Worm (Caenorhabditis elegans) whole organism, L4 larva: Measurements from ENCODE around the gene dhc-4.

ENCODE experiments used
- F26F4.8 ChIP-seq: fragments of 200-800 bp; sonication (Bioruptor generic); conservative IDR thresholded peaks from 2 replicates; pipeline ENCODE4 v1.3.6; 2022; ENCODE audit warnings: missing genetic modification characterization, missing compliant biosample characterization
- F37D6.2 ChIP-seq: sonication (generic microtip); optimal IDR thresholded peaks from 2 replicates; lab custom pipeline; 2016; ENCODE audit warnings: mild to moderate bottlenecking, missing genetic modification characterization, missing compliant biosample characterization
- F44E2.7 ChIP-seq: fragments of 200-800 bp; sonication (Bioruptor generic); IDR thresholded peaks from 2 replicates; pipeline ENCODE4 v2.1.2; 2022; ENCODE audit warnings: missing genetic modification characterization, missing compliant biosample characterization
- F49E8.2 ChIP-seq: sonication (generic microtip); optimal IDR thresholded peaks from 2 replicates; lab custom pipeline; 2016; ENCODE audit warnings: missing compliant biosample characterization, mild to moderate bottlenecking, missing genetic modification characterization, borderline replicate concordance
- T20F7.1 ChIP-seq: fragments of 200-800 bp; sonication (Bioruptor generic); optimal IDR thresholded peaks from 2 replicates; lab custom pipeline; 2018; ENCODE audit warnings: mild to moderate bottlenecking, missing genetic modification characterization, missing compliant biosample characterization
- ZK546.5 ChIP-seq, 2 experiments: sonication (generic microtip); optimal IDR thresholded peaks; 2 replicates each; lab custom pipeline; 2017; ENCODE audit warnings: missing biosample characterization in 2 of 2, missing genetic modification characterization in 2 of 2
- aha-1 ChIP-seq: fragments of 150-350 bp; peaks from one replicate; lab custom pipeline; 2014; ENCODE audit warnings: missing biosample characterization, missing genetic modification characterization
- ama-1 ChIP-seq: fragments of 150-350 bp; optimal IDR thresholded peaks from 2 replicates; lab custom pipeline; 2014; ENCODE audit warnings: inconsistent platforms, mixed read lengths
- arid-1 ChIP-seq: fragments of 200-800 bp; sonication (Bioruptor generic); conservative IDR thresholded peaks from 2 replicates; pipeline ENCODE4 v1.3.6; 2022; ENCODE audit warnings: missing genetic modification reagents, missing genetic modification characterization, missing compliant biosample characterization
- attf-4 ChIP-seq: sonication (generic microtip); optimal IDR thresholded peaks from 3 replicates; lab custom pipeline; 2017; ENCODE audit warnings: missing biosample characterization, missing genetic modification characterization
- ceh-28 ChIP-seq: fragments of 150-350 bp; optimal IDR thresholded peaks from 2 replicates; lab custom pipeline; 2014; ENCODE audit warnings: missing biosample characterization, missing genetic modification reagents, missing genetic modification characterization
- ceh-32 ChIP-seq: sonication (generic microtip); optimal IDR thresholded peaks from 2 replicates; lab custom pipeline; 2016; ENCODE audit warnings: mild to moderate bottlenecking, missing genetic modification characterization, missing compliant biosample characterization; ENCODE audit not compliant: poor library complexity
- ceh-62 ChIP-seq: sonication (generic microtip); optimal IDR thresholded peaks from 2 replicates; lab custom pipeline; 2017; ENCODE audit warnings: missing biosample characterization, missing genetic modification characterization
- ces-1 ChIP-seq: fragments of 150-350 bp; sonication (generic microtip); optimal IDR thresholded peaks from 4 replicates; lab custom pipeline; 2014; ENCODE audit warnings: missing biosample characterization, missing genetic modification reagents, missing genetic modification characterization
- daf-12 ChIP-seq: fragments of 150-350 bp; optimal IDR thresholded peaks from 2 replicates; lab custom pipeline; 2014; ENCODE audit warnings: missing biosample characterization, missing genetic modification reagents, missing genetic modification characterization
- dmd-9 ChIP-seq: fragments of 200-800 bp; sonication (Bioruptor generic); IDR thresholded peaks from 2 replicates; pipeline ENCODE4 v1.3.6; 2022; ENCODE audit warnings: missing genetic modification reagents, missing genetic modification characterization, missing compliant biosample characterization
- hif-1 ChIP-seq, 2 experiments: sonication (generic microtip); optimal IDR thresholded peaks; 2 replicates each; lab custom pipeline; 2016 to 2017; ENCODE audit warnings: missing compliant biosample characterization in 2 of 2, missing genetic modification characterization in 2 of 2, missing genetic modification reagents in 2 of 2, missing genotype in 2 of 2, mild to moderate bottlenecking in 1 of 2
- jun-1 ChIP-seq: fragments of 150-350 bp; optimal IDR thresholded peaks from 2 replicates; lab custom pipeline; 2014; ENCODE audit warnings: missing biosample characterization, missing genetic modification reagents, missing genetic modification characterization
- lim-7 ChIP-seq: fragments of 200-800 bp; sonication (Bioruptor generic); IDR thresholded peaks from 2 replicates; pipeline ENCODE4 v1.3.6; 2022; ENCODE audit warnings: missing genetic modification characterization, missing compliant biosample characterization
- lin-29 ChIP-seq: fragments of 200-800 bp; sonication (Bioruptor generic); IDR thresholded peaks from 2 replicates; pipeline ENCODE4 v1.3.6; 2022; ENCODE audit warnings: missing genetic modification reagents, missing genetic modification characterization, missing compliant biosample characterization
- lin-38 ChIP-seq: fragments of 200-800 bp; sonication (Bioruptor generic); IDR thresholded peaks from 2 replicates; pipeline ENCODE4 v1.3.6; 2022; ENCODE audit warnings: missing genetic modification reagents, missing genetic modification characterization, missing compliant biosample characterization
- lir-3 ChIP-seq: sonication (generic microtip); optimal IDR thresholded peaks from 2 replicates; lab custom pipeline; 2016; ENCODE audit warnings: mild to moderate bottlenecking, missing genetic modification characterization, missing compliant biosample characterization
- mep-1 ChIP-seq: fragments of 150-350 bp; sonication (generic microtip); optimal IDR thresholded peaks from 3 replicates; lab custom pipeline; 2014; ENCODE audit warnings: missing biosample characterization, missing genetic modification characterization
- nhr-48 ChIP-seq: sonication (generic microtip); optimal IDR thresholded peaks from 2 replicates; lab custom pipeline; 2016; ENCODE audit warnings: mild to moderate bottlenecking, missing genetic modification characterization, missing compliant biosample characterization
- pha-4 ChIP-seq, 2 experiments: fragments of 150-350 bp in 1 of 2; fragments of 200-800 bp in 1 of 2; sonication (Bioruptor generic) in 1 of 2; IDR thresholded peaks in 1 of 2; optimal IDR thresholded peaks in 1 of 2; 2 replicates each; pipeline versions ENCODE4 v1.3.6 to Lab custom; 2014 to 2022; ENCODE audit warnings: missing genetic modification characterization in 2 of 2, missing genetic modification reagents in 2 of 2, missing biosample characterization in 1 of 2, missing compliant biosample characterization in 1 of 2
- php-3 ChIP-seq: fragments of 200-800 bp; sonication (Bioruptor generic); IDR thresholded peaks from 2 replicates; pipeline ENCODE4 v1.3.6; 2022; ENCODE audit warnings: missing genetic modification reagents, missing genetic modification characterization, missing compliant biosample characterization
- saeg-2 ChIP-seq: fragments of 200-800 bp; sonication (Bioruptor generic); IDR thresholded peaks from 2 replicates; pipeline ENCODE4 v1.3.6; 2022; ENCODE audit warnings: missing genetic modification reagents, missing genetic modification characterization, missing compliant biosample characterization
- set-16 ChIP-seq: fragments of 200-800 bp; sonication (Bioruptor generic); IDR thresholded peaks from 2 replicates; pipeline ENCODE4 v1.3.6; 2022; ENCODE audit warnings: missing genetic modification reagents, missing genetic modification characterization, missing compliant biosample characterization
- spr-1 ChIP-seq: sonication (generic microtip); optimal IDR thresholded peaks from 2 replicates; lab custom pipeline; 2016; ENCODE audit warnings: mild to moderate bottlenecking, missing genetic modification characterization, missing compliant biosample characterization
- tra-1 ChIP-seq: fragments of 200-800 bp; sonication (Bioruptor generic); IDR thresholded peaks from 2 replicates; pipeline ENCODE4 v1.3.6; 2022; ENCODE audit warnings: missing genetic modification reagents, missing genetic modification characterization, missing compliant biosample characterization
- unc-130 ChIP-seq: sonication (generic microtip); optimal IDR thresholded peaks from 2 replicates; lab custom pipeline; 2016; ENCODE audit warnings: missing genetic modification reagents, missing genetic modification characterization, missing compliant biosample characterization
- unc-62 ChIP-seq, 3 experiments: fragments of 150-350 bp in 1 of 3; sonication (generic microtip); optimal IDR thresholded peaks in 2 of 3; peaks in 1 of 3; 1 replicate in 1 of 3; 2 replicates in 2 of 3; lab custom pipeline; 2014 to 2017; ENCODE audit warnings: missing biosample characterization in 3 of 3, missing genetic modification characterization in 3 of 3, missing genetic modification reagents in 3 of 3, missing genotype in 1 of 3

The dhc-4 gene

DNA sequence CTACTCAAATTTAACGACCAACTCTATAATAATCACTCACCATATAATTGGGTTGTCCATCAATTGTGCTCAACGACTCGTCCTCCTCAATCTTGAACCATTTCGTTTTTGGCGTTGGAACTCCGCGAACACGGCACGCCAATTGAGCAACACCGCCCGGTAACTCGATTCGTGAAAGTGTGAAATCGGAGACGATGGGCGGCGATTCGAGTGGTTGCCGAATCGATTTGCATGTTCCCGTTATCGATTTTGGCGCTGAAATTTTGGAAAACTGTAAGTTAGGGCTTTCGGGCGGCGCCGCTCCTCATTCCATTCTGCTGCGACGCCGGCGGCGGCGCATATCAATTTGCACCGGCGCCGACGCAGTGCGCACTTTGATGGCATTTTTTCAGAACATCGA, 18.0 kb upstream of the dhc-4 start (continued):
- TF ChIP-seq arid-1 (GFP tag; lab: Robert Waterston, UW) (no peak), tra-1 (GFP tag; lab: Robert Waterston, UW) (no peak), php-3 (GFP tag; lab: Robert Waterston, UW) (no peak), F37D6.2 (tag; lab: Kevin White, UChicago) (no peak), ZK546.5 (tag; optimal IDR thresholded peaks at IDR 0.05; lab: Kevin White, UChicago) (no peak), set-16 (peak; percentile 36), nhr-48 (no peak)

DNA sequence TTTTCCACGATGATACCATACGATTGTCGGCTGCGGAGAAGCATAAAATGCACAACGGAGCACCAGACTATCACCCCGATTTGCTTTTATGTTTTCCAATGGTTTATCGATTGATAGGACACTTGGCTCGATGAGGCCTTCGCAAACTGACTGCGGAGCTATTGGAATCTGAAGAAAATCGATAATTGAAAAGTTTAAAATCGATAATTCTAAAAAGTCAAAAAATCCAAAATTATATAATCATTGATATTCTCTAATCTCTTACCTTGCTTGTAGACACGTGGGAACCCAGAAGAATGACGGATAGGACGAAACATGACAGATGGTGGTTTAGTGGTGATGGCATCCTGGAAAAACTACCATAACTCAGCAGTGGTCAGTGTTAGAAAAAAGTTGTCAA, 16.6 kb upstream of the dhc-4 start, which contains the start of gene zig-5:
Gene zig-5, minus strand, starts transcription at position 349 of the 400 bp plus-strand sequence.
- TF ChIP-seq ceh-28 (tag; lab: Kevin White, UChicago) (peak; percentile 81), php-3 (GFP tag; lab: Robert Waterston, UW) (no peak)

DNA sequence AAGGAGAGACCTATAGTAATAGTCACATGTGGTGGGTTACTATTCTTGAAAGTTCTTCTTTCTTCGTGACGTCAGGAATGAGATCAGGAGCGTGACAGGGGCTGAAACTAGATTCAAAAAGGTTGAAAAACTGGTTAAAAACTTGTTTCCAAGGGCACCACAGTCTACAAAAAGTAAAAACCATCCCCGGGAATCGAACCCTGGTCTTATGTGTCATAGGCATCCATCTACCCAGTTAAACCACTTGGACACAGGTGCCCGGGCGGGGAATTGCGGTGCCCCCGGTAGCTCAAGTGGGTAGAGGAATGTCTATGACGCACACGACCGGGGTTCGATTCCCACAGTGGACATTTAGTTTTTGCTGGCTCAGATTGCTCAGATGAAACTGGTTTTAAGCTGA, 12.5 kb upstream of the dhc-4 start:
- TF ChIP-seq ama-1 = no peak
- TF ChIP-seq pha-4 (GFP tag; IDR thresholded peaks at IDR 0.05; lab: Robert Waterston, UW) = no peak
- no peak for TF ChIP-seq pha-4 (tag; optimal IDR thresholded peaks at IDR 0.05; lab: Kevin White, UChicago)
- TF ChIP-seq lin-38 (GFP tag; lab: Robert Waterston, UW) = 0 out of 2 replicates have a peak, but pooled peaks have one; percentile 15
- TF ChIP-seq ceh-62 (tag; lab: Kevin White, UChicago) = no peak
- no peak for TF ChIP-seq F44E2.7 (GFP tag; lab: Robert Waterston, UW)
- no peak for TF ChIP-seq ces-1 (GFP tag; lab: Kevin White, UChicago)
- no peak for TF ChIP-seq mep-1
- no peak for TF ChIP-seq F49E8.2 (tag; lab: Kevin White, UChicago)
- TF ChIP-seq aha-1 (tag; lab: Kevin White, UChicago) = peak; percentile 94
- TF ChIP-seq ceh-32 (tag; lab: Kevin White, UChicago) = no peak
- TF ChIP-seq saeg-2 (GFP tag; lab: Robert Waterston, UW) = no peak
- no peak for TF ChIP-seq lir-3 (tag; lab: Kevin White, UChicago)
- no peak for TF ChIP-seq T20F7.1 (GFP tag; lab: Kevin White, UChicago)

- peak in 1 of 2 experiments; percentile 93 for TF ChIP-seq unc-62 (GFP tag; optimal IDR thresholded peaks at IDR 0.05 in 1 of 2; lab: Kevin White, UChicago)
- TF ChIP-seq unc-62 (tag; optimal IDR thresholded peaks at IDR 0.05; lab: Kevin White, UChicago) = no peak
- TF ChIP-seq daf-12 (tag; lab: Kevin White, UChicago) = no peak
These were observed 12.0 kb upstream of the dhc-4 start for ce11 chrIII:10957710-10958109.

ce11 chrIII:10960387-10960786, 9.4 kb upstream of the dhc-4 start:
- no peak for TF ChIP-seq ama-1
- no peak for TF ChIP-seq lin-29
- TF ChIP-seq hif-1 (tag; optimal IDR thresholded peaks at IDR 0.05; lab: Kevin White, UChicago) = no peak
- TF ChIP-seq F26F4.8 (GFP tag; lab: Robert Waterston, UW) = no peak
- no peak for TF ChIP-seq lim-7
- TF ChIP-seq attf-4 (tag; lab: Kevin White, UChicago) = no peak
- no peak for TF ChIP-seq spr-1 (tag; lab: Kevin White, UChicago)
- TF ChIP-seq jun-1 (tag; lab: Kevin White, UChicago) = no peak
- no peak for TF ChIP-seq dmd-9 (GFP tag; lab: Robert Waterston, UW)
- no peak for TF ChIP-seq unc-130 (GFP tag; lab: Kevin White, UChicago)
